Worm (Caenorhabditis elegans) whole organism, L4 larva: Measurements from ENCODE around the gene plpp-1.3.

Source experiments
- D1046.2 ChIP-seq: fragments of 200-800 bp; sonication (Bioruptor generic); IDR thresholded peaks from 2 replicates; pipeline ENCODE4 v1.3.6; 2022; ENCODE audit warnings: missing genetic modification characterization, missing compliant biosample characterization
- F26F4.8 ChIP-seq: fragments of 200-800 bp; sonication (Bioruptor generic); conservative IDR thresholded peaks from 2 replicates; pipeline ENCODE4 v1.3.6; 2022; ENCODE audit warnings: missing genetic modification characterization, missing compliant biosample characterization
- F37D6.2 ChIP-seq: sonication (generic microtip); optimal IDR thresholded peaks from 2 replicates; lab custom pipeline; 2016; ENCODE audit warnings: mild to moderate bottlenecking, missing genetic modification characterization, missing compliant biosample characterization
- R02D3.7 ChIP-seq: fragments of 150-350 bp; sonication (generic microtip); optimal IDR thresholded peaks from 3 replicates; lab custom pipeline; 2014; ENCODE audit warnings: missing biosample characterization, missing genetic modification characterization
- T20F7.1 ChIP-seq: fragments of 200-800 bp; sonication (Bioruptor generic); optimal IDR thresholded peaks from 2 replicates; lab custom pipeline; 2018; ENCODE audit warnings: mild to moderate bottlenecking, missing genetic modification characterization, missing compliant biosample characterization
- Y105C5A.15 ChIP-seq: fragments of 200-800 bp; sonication (Bioruptor generic); IDR thresholded peaks from 2 replicates; pipeline ENCODE4 v1.3.6; 2022; ENCODE audit warnings: missing genetic modification characterization, missing compliant biosample characterization
- Y48G9A.11 ChIP-seq: fragments of 200-800 bp; sonication (Bioruptor generic); IDR thresholded peaks from 2 replicates; pipeline ENCODE4 v1.3.6; 2022; ENCODE audit warnings: missing genetic modification reagents, missing genetic modification characterization, missing compliant biosample characterization
- Y75B8A.6 ChIP-seq: fragments of 200-800 bp; sonication (Bioruptor generic); IDR thresholded peaks from 2 replicates; pipeline ENCODE4 v1.3.6; 2022; ENCODE audit warnings: missing genetic modification reagents, missing genetic modification characterization, missing compliant biosample characterization
- ZK337.2 ChIP-seq: fragments of 200-800 bp; sonication (Bioruptor generic); IDR thresholded peaks from 2 replicates; pipeline ENCODE4 v1.3.6; 2022; ENCODE audit warnings: missing genetic modification reagents, missing genetic modification characterization, missing compliant biosample characterization
- attf-4 ChIP-seq: sonication (generic microtip); optimal IDR thresholded peaks from 3 replicates; lab custom pipeline; 2017; ENCODE audit warnings: missing biosample characterization, missing genetic modification characterization
- ceh-44 ChIP-seq: fragments of 200-800 bp; sonication (Bioruptor generic); IDR thresholded peaks from 2 replicates; pipeline ENCODE4 v1.3.6; 2022; ENCODE audit warnings: missing genetic modification reagents, missing genetic modification characterization, missing compliant biosample characterization
- ceh-62 ChIP-seq: sonication (generic microtip); optimal IDR thresholded peaks from 2 replicates; lab custom pipeline; 2017; ENCODE audit warnings: missing biosample characterization, missing genetic modification characterization
- ces-1 ChIP-seq: fragments of 150-350 bp; sonication (generic microtip); optimal IDR thresholded peaks from 4 replicates; lab custom pipeline; 2014; ENCODE audit warnings: missing biosample characterization, missing genetic modification reagents, missing genetic modification characterization
- cey-2 ChIP-seq: sonication (generic microtip); optimal IDR thresholded peaks from 3 replicates; lab custom pipeline; 2017; ENCODE audit warnings: missing genetic modification characterization, mild to moderate bottlenecking, missing compliant biosample characterization, antibody characterized with exemption, borderline replicate concordance; ENCODE audit not compliant: insufficient read depth
- daf-12 ChIP-seq: fragments of 150-350 bp; optimal IDR thresholded peaks from 2 replicates; lab custom pipeline; 2014; ENCODE audit warnings: missing biosample characterization, missing genetic modification reagents, missing genetic modification characterization
- daf-19 ChIP-seq: fragments of 200-800 bp; sonication (Bioruptor generic); conservative IDR thresholded peaks from 2 replicates; pipeline ENCODE4 v1.3.6; 2022; ENCODE audit warnings: missing genetic modification characterization, missing compliant biosample characterization
- dmd-8 ChIP-seq: fragments of 200-800 bp; sonication (Bioruptor generic); IDR thresholded peaks from 2 replicates; pipeline ENCODE4 v1.3.6; 2022; ENCODE audit warnings: missing genetic modification characterization, missing compliant biosample characterization
- dmd-9 ChIP-seq: fragments of 200-800 bp; sonication (Bioruptor generic); IDR thresholded peaks from 2 replicates; pipeline ENCODE4 v1.3.6; 2022; ENCODE audit warnings: missing genetic modification reagents, missing genetic modification characterization, missing compliant biosample characterization
- egl-27 ChIP-seq: sonication (generic microtip); optimal IDR thresholded peaks from 3 replicates; lab custom pipeline; 2017; ENCODE audit warnings: missing biosample characterization, missing genetic modification reagents, missing genetic modification characterization
- fkh-10 ChIP-seq: fragments of 150-350 bp; optimal IDR thresholded peaks from 2 replicates; lab custom pipeline; 2014; ENCODE audit warnings: missing biosample characterization, missing genetic modification reagents, missing genetic modification characterization
- gei-8 ChIP-seq: fragments of 200-800 bp; sonication (Bioruptor generic); optimal IDR thresholded peaks from 2 replicates; lab custom pipeline; 2018; ENCODE audit warnings: mild to moderate bottlenecking, missing genetic modification characterization, missing compliant biosample characterization
- hlh-30 ChIP-seq: sonication (generic microtip); optimal IDR thresholded peaks from 2 replicates; lab custom pipeline; 2017; ENCODE audit warnings: antibody characterized with exemption, mild to moderate bottlenecking, missing genetic modification characterization, missing compliant biosample characterization; ENCODE audit not compliant: insufficient read depth
- hmg-1.1 ChIP-seq: fragments of 200-800 bp; sonication (Bioruptor generic); IDR thresholded peaks from 2 replicates; pipeline ENCODE4 v1.3.6; 2022; ENCODE audit warnings: missing genetic modification reagents, missing genetic modification characterization, missing compliant biosample characterization
- lim-7 ChIP-seq: fragments of 200-800 bp; sonication (Bioruptor generic); IDR thresholded peaks from 2 replicates; pipeline ENCODE4 v1.3.6; 2022; ENCODE audit warnings: missing genetic modification characterization, missing compliant biosample characterization
- lin-1 ChIP-seq: fragments of 200-800 bp; sonication (Bioruptor generic); IDR thresholded peaks from 2 replicates; pipeline ENCODE4 v1.3.6; 2022; ENCODE audit warnings: missing genetic modification reagents, missing genetic modification characterization, missing compliant biosample characterization
- lin-15B ChIP-seq: fragments of 150-350 bp; sonication (generic microtip); optimal IDR thresholded peaks from 3 replicates; lab custom pipeline; 2014; ENCODE audit warnings: missing biosample characterization, missing genetic modification characterization
- lin-29 ChIP-seq: fragments of 200-800 bp; sonication (Bioruptor generic); IDR thresholded peaks from 2 replicates; pipeline ENCODE4 v1.3.6; 2022; ENCODE audit warnings: missing genetic modification reagents, missing genetic modification characterization, missing compliant biosample characterization
- lin-38 ChIP-seq: fragments of 200-800 bp; sonication (Bioruptor generic); IDR thresholded peaks from 2 replicates; pipeline ENCODE4 v1.3.6; 2022; ENCODE audit warnings: missing genetic modification reagents, missing genetic modification characterization, missing compliant biosample characterization
- lin-39 ChIP-seq: fragments of 150-350 bp; optimal IDR thresholded peaks from 2 replicates; lab custom pipeline; 2014; ENCODE audit warnings: missing biosample characterization, missing genetic modification reagents, missing genetic modification characterization
- lsy-2 ChIP-seq, 2 experiments: fragments of 150-350 bp in 1 of 2; sonication (generic microtip) in 1 of 2; optimal IDR thresholded peaks; 2 replicates each; lab custom pipeline; 2014 to 2017; ENCODE audit warnings: missing biosample characterization in 2 of 2, missing genetic modification characterization in 2 of 2
- madf-5 ChIP-seq, 2 experiments: fragments of 200-800 bp; sonication (Bioruptor generic); IDR thresholded peaks; 2 replicates each; pipeline ENCODE4 v1.3.6; 2022; ENCODE audit warnings: missing compliant biosample characterization in 2 of 2, missing genetic modification characterization in 2 of 2
- mdt-29 ChIP-seq: fragments of 200-800 bp; sonication (Bioruptor generic); IDR thresholded peaks from 2 replicates; pipeline ENCODE4 v1.3.6; 2022; ENCODE audit warnings: missing genetic modification reagents, missing genetic modification characterization, missing compliant biosample characterization
- mep-1 ChIP-seq: fragments of 150-350 bp; sonication (generic microtip); optimal IDR thresholded peaks from 3 replicates; lab custom pipeline; 2014; ENCODE audit warnings: missing biosample characterization, missing genetic modification characterization
- mxl-2 ChIP-seq: fragments of 200-800 bp; sonication (Bioruptor generic); conservative IDR thresholded peaks from 2 replicates; pipeline ENCODE4 v1.3.6; 2022; ENCODE audit warnings: missing genetic modification reagents, missing genetic modification characterization, missing compliant biosample characterization
- nhr-11 ChIP-seq: fragments of 150-350 bp; optimal IDR thresholded peaks from 2 replicates; lab custom pipeline; 2014; ENCODE audit warnings: missing biosample characterization, missing genetic modification characterization
- nhr-111 ChIP-seq: fragments of 200-800 bp; sonication (Bioruptor generic); optimal IDR thresholded peaks from 2 replicates; lab custom pipeline; 2018; ENCODE audit warnings: mild to moderate bottlenecking, missing genetic modification characterization, missing compliant biosample characterization
- nhr-41 ChIP-seq: fragments of 200-800 bp; sonication (Bioruptor generic); IDR thresholded peaks from 2 replicates; pipeline ENCODE4 v1.3.6; 2022; ENCODE audit warnings: missing genetic modification reagents, missing genetic modification characterization, missing compliant biosample characterization
- nhr-42 ChIP-seq: fragments of 200-800 bp; sonication (Bioruptor generic); IDR thresholded peaks from 2 replicates; pipeline ENCODE4 v1.3.6; 2022; ENCODE audit warnings: missing genetic modification characterization, missing compliant biosample characterization
- pha-4 ChIP-seq, 2 experiments: fragments of 150-350 bp in 1 of 2; fragments of 200-800 bp in 1 of 2; sonication (Bioruptor generic) in 1 of 2; IDR thresholded peaks in 1 of 2; optimal IDR thresholded peaks in 1 of 2; 2 replicates each; pipeline versions ENCODE4 v1.3.6 to Lab custom; 2014 to 2022; ENCODE audit warnings: missing genetic modification characterization in 2 of 2, missing genetic modification reagents in 2 of 2, missing biosample characterization in 1 of 2, missing compliant biosample characterization in 1 of 2
- pqm-1 ChIP-seq: sonication (generic microtip); optimal IDR thresholded peaks from 2 replicates; lab custom pipeline; 2017; ENCODE audit warnings: missing biosample characterization, missing genetic modification characterization
- rbr-2 ChIP-seq: sonication (generic microtip); optimal IDR thresholded peaks from 2 replicates; lab custom pipeline; 2016; ENCODE audit warnings: missing genotype, missing genetic modification characterization, missing compliant biosample characterization
- snpc-4 ChIP-seq: fragments of 150-350 bp; optimal IDR thresholded peaks from 2 replicates; lab custom pipeline; 2014; ENCODE audit warnings: missing biosample characterization, missing genetic modification characterization
- spr-3 ChIP-seq: fragments of 200-800 bp; sonication (Bioruptor generic); optimal IDR thresholded peaks from 2 replicates; lab custom pipeline; 2018; ENCODE audit warnings: mild to moderate bottlenecking, missing genetic modification characterization, missing compliant biosample characterization
- tag-97 ChIP-seq: fragments of 200-800 bp; sonication (Bioruptor generic); IDR thresholded peaks from 2 replicates; pipeline ENCODE4 v1.3.6; 2022; ENCODE audit warnings: missing genetic modification characterization, missing compliant biosample characterization
- zfp-3 ChIP-seq: fragments of 200-800 bp; sonication (Bioruptor generic); conservative IDR thresholded peaks from 2 replicates; pipeline ENCODE4 v1.3.6; 2022; ENCODE audit warnings: missing genetic modification reagents, missing genetic modification characterization, missing compliant biosample characterization
- zip-11 ChIP-seq: fragments of 200-800 bp; sonication (Bioruptor generic); IDR thresholded peaks from 2 replicates; pipeline ENCODE4 v1.3.6; 2022; ENCODE audit warnings: missing genetic modification characterization, missing compliant biosample characterization
- ztf-11 ChIP-seq: fragments of 150-350 bp; optimal IDR thresholded peaks from 2 replicates; lab custom pipeline; 2014; ENCODE audit warnings: missing biosample characterization, missing genetic modification characterization

Gene plpp-1.3

DNA sequence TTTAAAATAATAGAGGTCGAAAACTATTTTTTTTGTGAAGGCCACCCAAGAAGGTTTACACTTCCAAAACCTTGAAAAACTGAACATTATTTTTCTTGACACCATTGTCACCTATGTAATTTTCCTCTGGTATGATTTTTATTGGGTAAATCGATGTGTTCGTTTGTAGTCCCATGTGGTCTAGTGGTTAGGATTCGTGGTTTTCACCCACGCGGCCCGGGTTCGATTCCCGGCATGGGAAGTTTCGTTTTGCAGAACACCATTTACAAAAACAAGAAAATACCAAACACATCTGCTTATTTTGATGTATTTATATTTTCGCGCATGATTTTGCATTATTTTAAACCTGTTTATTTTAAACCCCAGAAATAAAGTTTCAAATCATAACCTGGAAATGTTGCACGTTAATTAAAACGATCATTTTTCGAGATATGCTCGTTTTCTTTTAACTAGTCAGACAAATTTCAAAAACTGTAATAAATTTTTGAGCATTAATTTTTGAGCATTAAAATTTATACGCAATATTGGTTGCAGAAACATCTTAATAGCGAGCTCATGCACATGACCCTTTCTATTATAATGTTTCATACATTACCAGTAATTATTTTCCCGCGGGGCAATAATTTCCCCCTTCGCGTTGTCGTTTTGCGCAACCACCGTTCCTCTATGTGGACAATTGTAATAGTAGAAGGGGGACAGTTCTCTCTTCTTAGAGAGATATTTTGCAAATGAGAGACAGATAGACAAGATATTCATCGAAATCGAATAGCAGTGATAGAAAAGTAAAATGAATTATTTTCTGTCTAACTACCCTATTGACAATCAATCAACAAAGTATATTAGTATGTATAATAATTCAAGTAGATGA, 27.5 kb upstream of the plpp-1.3 start (continued):
- TF ChIP-seq ces-1 (GFP tag; lab: Kevin White, UChicago) = no peak
- no peak for TF ChIP-seq rbr-2 (tag; lab: Kevin White, UChicago)
- 0 out of 2 replicates have a peak, but pooled peaks have one; percentile 29 for TF ChIP-seq daf-19 (GFP tag; lab: Robert Waterston, UW)
- no peak for TF ChIP-seq fkh-10 (GFP tag; lab: Kevin White, UChicago)
- peak; percentile 72; the same call in 1 of the 2 replicates for TF ChIP-seq Y105C5A.15 (GFP tag; lab: Robert Waterston, UW)
- TF ChIP-seq D1046.2 (GFP tag; lab: Robert Waterston, UW) = 0 out of 2 replicates have a peak, but pooled peaks have one; percentile 43
- no peak for TF ChIP-seq nhr-41 (GFP tag; lab: Robert Waterston, UW)
- TF ChIP-seq R02D3.7 = no peak
- TF ChIP-seq dmd-8 = peak; percentile 82
- TF ChIP-seq spr-3 = peak; percentile 16
- TF ChIP-seq lin-39 (tag; lab: Kevin White, UChicago) = no peak
- no peak for TF ChIP-seq egl-27
- no peak for TF ChIP-seq lin-29 (GFP tag; lab: Robert Waterston, UW)
- no peak; the same call in 1 of the 2 replicates for TF ChIP-seq zfp-3
- peak in 1 of 2 experiments; percentile 46 for TF ChIP-seq lsy-2 (tag; optimal IDR thresholded peaks at IDR 0.05; lab: Kevin White, UChicago)
- no peak for TF ChIP-seq ztf-11 (tag; lab: Kevin White, UChicago)
- TF ChIP-seq ceh-62 (tag; lab: Kevin White, UChicago) = no peak
- no peak for TF ChIP-seq T20F7.1 (GFP tag; lab: Kevin White, UChicago)
- peak; percentile 58 for TF ChIP-seq mep-1
- TF ChIP-seq nhr-11 (tag; lab: Kevin White, UChicago) = no peak
- peak; percentile 67 for TF ChIP-seq lin-38 (GFP tag; lab: Robert Waterston, UW)
- TF ChIP-seq lin-1 (GFP tag; lab: Robert Waterston, UW) = peak; percentile 73
- peak; percentile 22; the same call in 1 of the 2 replicates for TF ChIP-seq hmg-1.1 (GFP tag; lab: Robert Waterston, UW)
- no peak for TF ChIP-seq daf-12 (tag; lab: Kevin White, UChicago)
- TF ChIP-seq zip-11 (GFP tag; lab: Robert Waterston, UW) = 0 out of 2 replicates have a peak, but pooled peaks have one; percentile 11
- peak; percentile 56 for TF ChIP-seq Y48G9A.11 (GFP tag; lab: Robert Waterston, UW)
- no peak for TF ChIP-seq pqm-1 (tag; lab: Kevin White, UChicago)
- no peak for TF ChIP-seq F37D6.2 (tag; lab: Kevin White, UChicago)
- no peak for TF ChIP-seq mdt-29 (GFP tag; lab: Robert Waterston, UW)
- peak; percentile 36 for TF ChIP-seq hlh-30 (tag; lab: Kevin White, UChicago)
- no peak for TF ChIP-seq lin-15B
- no peak for TF ChIP-seq gei-8
- 0 out of 2 replicates have a peak, but pooled peaks have one; percentile 20 for TF ChIP-seq ceh-44 (GFP tag; lab: Robert Waterston, UW)
- peak; percentile 91 for TF ChIP-seq lim-7 (GFP tag; lab: Robert Waterston, UW)
- no peak for TF ChIP-seq Y75B8A.6 (GFP tag; lab: Robert Waterston, UW)
- no peak for TF ChIP-seq ZK337.2 (GFP tag; lab: Robert Waterston, UW)
- TF ChIP-seq tag-97 (GFP tag; lab: Robert Waterston, UW) = no peak
- no peak for TF ChIP-seq attf-4
- no peak for TF ChIP-seq snpc-4 (tag; lab: Kevin White, UChicago)
- no peak for TF ChIP-seq mxl-2 (GFP tag; lab: Robert Waterston, UW)
- TF ChIP-seq nhr-42 (GFP tag; lab: Robert Waterston, UW) = 0 out of 2 replicates have a peak, but pooled peaks have one; percentile 61
- TF ChIP-seq cey-2 (tag; lab: Kevin White, UChicago) = no peak
- TF ChIP-seq pha-4 (GFP tag; IDR thresholded peaks at IDR 0.05; lab: Robert Waterston, UW) = 0 out of 2 replicates have a peak, but pooled peaks have one; percentile 46
- no peak for TF ChIP-seq pha-4 (tag; optimal IDR thresholded peaks at IDR 0.05; lab: Kevin White, UChicago)
- peak; percentile 66; the same call in 1 of the 2 replicates for TF ChIP-seq dmd-9 (GFP tag; lab: Robert Waterston, UW)
- TF ChIP-seq nhr-111 (GFP tag; lab: Kevin White, UChicago) = no peak
- TF ChIP-seq madf-5 (GFP tag; IDR thresholded peaks at IDR 0.05; lab: Robert Waterston, UW) = peak; percentile 41 to 71; a peak in 2 of 4 replicates
- TF ChIP-seq F26F4.8 (GFP tag; lab: Robert Waterston, UW) = peak; percentile 59; the same call in 1 of the 2 replicates
